Fruit fly (Drosophila melanogaster) whole organism, adult: ENCODE results near the gene CG12531.

Experiments
- CG11617 ChIP-seq: fragments of 200-800 bp; sonication (Bioruptor generic); optimal IDR thresholded peaks from 2 replicates; lab custom pipeline; 2017; ENCODE audit warnings: mild to moderate bottlenecking, missing biosample characterization, missing genetic modification reagents, missing genetic modification characterization
- CG33017 ChIP-seq: fragments of 200-800 bp; sonication (Bioruptor generic); optimal IDR thresholded peaks from 2 replicates; lab custom pipeline; 2018; ENCODE audit warnings: missing biosample characterization, mild to moderate bottlenecking, missing genetic modification characterization, moderate library complexity
- CG7101 ChIP-seq: fragments of 200-800 bp; sonication (Bioruptor generic); optimal IDR thresholded peaks from 2 replicates; lab custom pipeline; 2018; ENCODE audit warnings: missing biosample characterization, mild to moderate bottlenecking, missing genetic modification characterization, moderate library complexity
- Mnt ChIP-seq: fragments of 200-800 bp; sonication (Bioruptor generic); optimal IDR thresholded peaks from 2 replicates; lab custom pipeline; 2016; ENCODE audit warnings: missing biosample characterization, mild to moderate bottlenecking, missing genetic modification characterization
- cic ChIP-seq: fragments of 200-800 bp; sonication (Bioruptor generic); optimal IDR thresholded peaks from 2 replicates; lab custom pipeline; 2017; ENCODE audit warnings: missing biosample characterization, mild to moderate bottlenecking, missing genetic modification characterization, moderate library complexity
- kay ChIP-seq: fragments of 200-800 bp; sonication (Bioruptor generic); peaks from one replicate; lab custom pipeline; 2016; ENCODE audit warnings: missing biosample characterization, missing genetic modification characterization, borderline replicate concordance

dm6 chrX:19754152-19754579, 35.4 kb downstream of the CG12531 start:
- TF ChIP-seq Mnt, result peak; percentile 1
- TF ChIP-seq CG7101 (tag; lab: Kevin White, UChicago), result no peak
- peak; percentile 58 for TF ChIP-seq cic (GFP tag; lab: Kevin White, UChicago)
- TF ChIP-seq kay (GFP tag; lab: Kevin White, UChicago), result no peak
- TF ChIP-seq CG33017 (tag; lab: Kevin White, UChicago), result no peak
- no peak for TF ChIP-seq CG11617 (GFP tag; lab: Kevin White, UChicago)
